Fruit fly (Drosophila melanogaster): ENCODE measurements around the gene Cht5.

dm6 chr3R:13788224-13788623, 20.9 kb downstream of the Cht5 start:
- TF ChIP-seq insv (optimal IDR thresholded peaks at IDR 0.05) (no peak), h (optimal IDR thresholded peaks at IDR 0.05) (no peak), ttk (optimal IDR thresholded peaks at IDR 0.05) (no peak), psq (optimal IDR thresholded peaks at IDR 0.05) (no peak), Myc (optimal IDR thresholded peaks at IDR 0.05) (no peak), Sin3A (optimal IDR thresholded peaks at IDR 0.05) (no peak)

Data from Kc167 (cell line).